Fruit fly (Drosophila melanogaster): ENCODE results near the gene Dyro.
A peak's percentile ranks its signal among the peaks of the same experiment; 100 is the strongest.

Dyro gene

DNA sequence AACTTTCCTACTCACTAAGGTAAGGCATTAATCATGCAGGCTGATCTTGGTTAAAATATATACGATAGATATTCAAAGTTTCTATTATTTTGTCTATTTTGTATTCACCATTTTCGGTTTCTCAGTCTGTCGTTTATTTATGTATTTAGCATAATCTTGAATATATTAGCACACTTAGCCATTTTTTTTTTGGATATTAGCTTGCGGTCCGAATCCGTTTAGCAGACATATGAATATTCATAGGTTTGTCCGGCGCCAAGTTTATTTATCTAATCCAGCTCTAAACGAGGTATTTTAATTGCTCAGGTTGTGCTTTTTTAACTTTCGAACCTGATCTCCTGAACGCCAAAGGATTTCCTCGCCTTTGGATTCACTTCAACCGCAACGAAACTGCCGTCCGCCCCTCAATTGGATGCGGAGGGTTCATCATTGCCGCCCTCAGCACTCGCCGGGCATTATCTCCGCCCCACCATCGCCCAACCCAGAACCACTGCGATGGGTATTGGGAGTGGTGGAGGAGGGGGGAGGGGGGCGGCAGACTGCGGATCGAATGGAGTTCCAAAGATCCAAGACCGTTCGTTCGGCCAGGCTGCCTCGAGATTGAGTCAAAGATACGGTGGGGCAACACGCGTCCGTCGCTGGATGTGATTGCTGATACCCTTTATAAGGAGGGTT is 27.6 kb upstream of the Dyro start (continued):
- no peak for TF ChIP-seq CG12219 (GFP tag; optimal IDR thresholded peaks at IDR 0.05)
- no peak for TF ChIP-seq usp (GFP tag; optimal IDR thresholded peaks at IDR 0.05)
- TF ChIP-seq rib (GFP tag; IDR thresholded peaks at IDR 0.05): 0 out of 2 replicates have a peak, but pooled peaks have one; percentile 27
- peak; percentile 5 for TF ChIP-seq CG12071 (GFP tag; optimal IDR thresholded peaks at IDR 0.05)
- TF ChIP-seq CG13775 (GFP tag; optimal IDR thresholded peaks at IDR 0.05): no peak
- TF ChIP-seq ssp (GFP tag; IDR thresholded peaks at IDR 0.05): no peak
- no peak for TF ChIP-seq CG2120 (GFP tag; optimal IDR thresholded peaks at IDR 0.05)
- TF ChIP-seq pita (GFP tag; optimal IDR thresholded peaks at IDR 0.05): no peak
- TF ChIP-seq CG10366 (GFP tag; IDR thresholded peaks at IDR 0.05): no peak
- TF ChIP-seq hb (GFP tag; IDR thresholded peaks at IDR 0.05; ENCODE audit: partially characterized antibody): peak; percentile 11; the same call in 1 of the 3 replicates
- no peak for TF ChIP-seq CG13287 (GFP tag; IDR thresholded peaks at IDR 0.05; ENCODE audit: partially characterized antibody)
- no peak; the same call in 2 of the 3 replicates for TF ChIP-seq ci (GFP tag; IDR thresholded peaks at IDR 0.05)
- TF ChIP-seq lov (optimal IDR thresholded peaks at IDR 0.05): no peak
- no peak for TF ChIP-seq lov (GFP tag; IDR thresholded peaks at IDR 0.05)
- no peak for TF ChIP-seq dmrt11E (tag; optimal IDR thresholded peaks at IDR 0.05)
- TF ChIP-seq ttk (GFP tag; IDR thresholded peaks at IDR 0.05): 0 out of 2 replicates have a peak, but pooled peaks have one; percentile 22
- no peak for TF ChIP-seq CG15269 (tag; optimal IDR thresholded peaks at IDR 0.05)
- TF ChIP-seq Vsx1 (GFP tag; optimal IDR thresholded peaks at IDR 0.05): no peak
- no peak for TF ChIP-seq jigr1 (GFP tag; IDR thresholded peaks at IDR 0.05)
- TF ChIP-seq CG9932 (GFP tag; IDR thresholded peaks at IDR 0.05): peak; percentile 22
- TF ChIP-seq Awh (GFP tag; IDR thresholded peaks at IDR 0.05): peak; percentile 27; the same call in 1 of the 2 replicates
- no peak for TF ChIP-seq amos (GFP tag; IDR thresholded peaks at IDR 0.05; ENCODE audit: partially characterized antibody)
- no peak for TF ChIP-seq Nf-YC (tag; optimal IDR thresholded peaks at IDR 0.05)
- TF ChIP-seq tll (GFP tag; optimal IDR thresholded peaks at IDR 0.05): no peak
- no peak for TF ChIP-seq tup (GFP tag; optimal IDR thresholded peaks at IDR 0.05)
- TF ChIP-seq CG32767 (GFP tag; IDR thresholded peaks at IDR 0.05): no peak
- TF ChIP-seq Max (GFP tag; optimal IDR thresholded peaks at IDR 0.05): no peak
- no peak for TF ChIP-seq Oli (tag; optimal IDR thresholded peaks at IDR 0.05)
- no peak for TF ChIP-seq CG2202 (tag; optimal IDR thresholded peaks at IDR 0.05)
- no peak for TF ChIP-seq bigmax (GFP tag; optimal IDR thresholded peaks at IDR 0.05)

- TF ChIP-seq CG6175 (GFP tag; IDR thresholded peaks at IDR 0.05) (peak; percentile 40; the same call in 2 of the 3 replicates), CG9932 (GFP tag; IDR thresholded peaks at IDR 0.05) (peak; percentile 64), CG13296 (GFP tag; optimal IDR thresholded peaks at IDR 0.05) (peak; percentile 4), CG8290 (GFP tag; optimal IDR thresholded peaks at IDR 0.05) (no peak), CG8290 (tag; optimal IDR thresholded peaks at IDR 0.05) (peak in 1 of 2 experiments; percentile 37), CG10147 (GFP tag; optimal IDR thresholded peaks at IDR 0.05) (peak; percentile 55), zfh2 (GFP tag; optimal IDR thresholded peaks at IDR 0.05) (peak; percentile 28), Vsx1 (GFP tag; optimal IDR thresholded peaks at IDR 0.05) (no peak), br (optimal IDR thresholded peaks at IDR 0.05) (no peak), CG2120 (GFP tag; optimal IDR thresholded peaks at IDR 0.05) (peak; percentile 61), Rfx (GFP tag; IDR thresholded peaks at IDR 0.05) (0 out of 2 replicates have a peak, but pooled peaks have one; percentile 16), pho (GFP tag; optimal IDR thresholded peaks at IDR 0.05) (peak; percentile 5), CG13624 (GFP tag; optimal IDR thresholded peaks at IDR 0.05) (peak; percentile 26), lola (GFP tag; optimal IDR thresholded peaks at IDR 0.05) (no peak), Hmr (GFP tag; optimal IDR thresholded peaks at IDR 0.05) (peak; percentile 20), stwl (tag; optimal IDR thresholded peaks at IDR 0.05) (no peak), lilli (GFP tag; optimal IDR thresholded peaks at IDR 0.05) (peak; percentile 36), CG7372 (GFP tag; IDR thresholded peaks at IDR 0.05) (no peak), CG17361 (GFP tag; IDR thresholded peaks at IDR 0.05) (peak; percentile 41; the same call in 1 of the 3 replicates), CG18599 (GFP tag; optimal IDR thresholded peaks at IDR 0.05) (peak; percentile 41), Usf (GFP tag; optimal IDR thresholded peaks at IDR 0.05) (peak; percentile 7)
Observed at dm6 chr3L:11322148-11323093, 26.7 kb upstream of the Dyro start.

Measured in whole organism, embryonic.